Fruit fly (Drosophila melanogaster): ENCODE results near the gene ush.

Gene ush

dm6 chr2L:568030-568429, 92.0 kb downstream of the ush start, which contains the start of the genes Nle and Sf3b1 (continued):
- TF ChIP-seq hth (optimal IDR thresholded peaks at IDR 0.05), result no peak
- peak; percentile 48 for TF ChIP-seq pho (GFP tag; optimal IDR thresholded peaks at IDR 0.05)
- TF ChIP-seq CG17328 (GFP tag; IDR thresholded peaks at IDR 0.05), result 0 out of 2 replicates have a peak, but pooled peaks have one; percentile 2
- TF ChIP-seq BtbVII (GFP tag; optimal IDR thresholded peaks at IDR 0.05), result no peak
- peak; percentile 64 for TF ChIP-seq lilli (GFP tag; optimal IDR thresholded peaks at IDR 0.05)
- peak; percentile 55 for TF ChIP-seq CG3281 (GFP tag; optimal IDR thresholded peaks at IDR 0.05)
- no peak for TF ChIP-seq unpg (GFP tag; optimal IDR thresholded peaks at IDR 0.05)
- peak; percentile 27 for TF ChIP-seq CG16863 (GFP tag; optimal IDR thresholded peaks at IDR 0.05)
- TF ChIP-seq Oli (tag; optimal IDR thresholded peaks at IDR 0.05), result no peak
- TF ChIP-seq ro (GFP tag; IDR thresholded peaks at IDR 0.05), result no peak
- TF ChIP-seq Lim3 (GFP tag; IDR thresholded peaks at IDR 0.05), result no peak
- no peak for TF ChIP-seq trh (GFP tag; optimal IDR thresholded peaks at IDR 0.05)
- TF ChIP-seq zen2 (GFP tag; IDR thresholded peaks at IDR 0.05; ENCODE audit: partially characterized antibody), result peak; percentile 72; the same call in 1 of the 3 replicates
- peak; percentile 46 for TF ChIP-seq Bdp1 (GFP tag; optimal IDR thresholded peaks at IDR 0.05)
- TF ChIP-seq Sox102F (GFP tag; optimal IDR thresholded peaks at IDR 0.05), result no peak
- no peak for TF ChIP-seq CG15601 (tag; optimal IDR thresholded peaks at IDR 0.05)
- TF ChIP-seq CG14441 (GFP tag; IDR thresholded peaks at IDR 0.05), result 0 out of 2 replicates have a peak, but pooled peaks have one; percentile 33
- peak; percentile 53 for TF ChIP-seq CG18011 (GFP tag; optimal IDR thresholded peaks at IDR 0.05)
- no peak for TF ChIP-seq tap (tag; optimal IDR thresholded peaks at IDR 0.05)
- TF ChIP-seq CG2116 (GFP tag; optimal IDR thresholded peaks at IDR 0.05), result peak; percentile 93

- peak; percentile 73 for TF ChIP-seq CG18262 (tag; optimal IDR thresholded peaks at IDR 0.05)
- no peak for TF ChIP-seq CG12769 (tag; optimal IDR thresholded peaks at IDR 0.05)
- peak; percentile 99 for TF ChIP-seq Sry-β (GFP tag; optimal IDR thresholded peaks at IDR 0.05)
- TF ChIP-seq CG12104 (GFP tag; optimal IDR thresholded peaks at IDR 0.05), result peak; percentile 64
- peak; percentile 75 for TF ChIP-seq CG5245 (GFP tag; optimal IDR thresholded peaks at IDR 0.05)
- no peak for TF ChIP-seq h (optimal IDR thresholded peaks at IDR 0.05)
- TF ChIP-seq PHDP (tag; optimal IDR thresholded peaks at IDR 0.05), result no peak
- peak; percentile 79 for TF ChIP-seq klu (GFP tag; IDR thresholded peaks at IDR 0.05)
- TF ChIP-seq CG11398 (GFP tag; optimal IDR thresholded peaks at IDR 0.05), result peak; percentile 54
- TF ChIP-seq tup (GFP tag; optimal IDR thresholded peaks at IDR 0.05), result peak; percentile 88
- TF ChIP-seq CG3407 (GFP tag; optimal IDR thresholded peaks at IDR 0.05), result peak; percentile 67
- peak; percentile 87 for TF ChIP-seq B-H2 (GFP tag; optimal IDR thresholded peaks at IDR 0.05)
- peak; percentile 50 for TF ChIP-seq CG32772 (GFP tag; IDR thresholded peaks at IDR 0.05)
- peak; percentile 80 for TF ChIP-seq Xrp1 (GFP tag; IDR thresholded peaks at IDR 0.05)
- TF ChIP-seq Dad (GFP tag; optimal IDR thresholded peaks at IDR 0.05), result peak; percentile 64
- peak; percentile 59 for TF ChIP-seq CG3995 (GFP tag; optimal IDR thresholded peaks at IDR 0.05)
- peak; percentile 74 for TF ChIP-seq Atf-2 (GFP tag; optimal IDR thresholded peaks at IDR 0.05)
- peak; percentile 68 for TF ChIP-seq wor (GFP tag; IDR thresholded peaks at IDR 0.05)
- TF ChIP-seq hbn (GFP tag; IDR thresholded peaks at IDR 0.05; ENCODE audit: partially characterized antibody), result no peak
- no peak for TF ChIP-seq Hey (tag; optimal IDR thresholded peaks at IDR 0.05)
- peak; percentile 53 for TF ChIP-seq gcm2 (GFP tag; optimal IDR thresholded peaks at IDR 0.05)
- peak; percentile 60 for TF ChIP-seq CG10366 (GFP tag; IDR thresholded peaks at IDR 0.05)
- peak; percentile 83 for TF ChIP-seq CG3281 (GFP tag; optimal IDR thresholded peaks at IDR 0.05)
- peak; percentile 21; the same call in 1 of the 3 replicates for TF ChIP-seq H15 (GFP tag; IDR thresholded peaks at IDR 0.05)
- TF ChIP-seq nom (GFP tag; optimal IDR thresholded peaks at IDR 0.05), result peak; percentile 70
- TF ChIP-seq phol (tag; optimal IDR thresholded peaks at IDR 0.05), result peak; percentile 88
- TF ChIP-seq CG13894 (tag; optimal IDR thresholded peaks at IDR 0.05), result no peak
- peak; percentile 19 for TF ChIP-seq NK7.1 (GFP tag; optimal IDR thresholded peaks at IDR 0.05)
- peak; percentile 49 for TF ChIP-seq CG6654 (GFP tag; optimal IDR thresholded peaks at IDR 0.05)
- TF ChIP-seq CG12155 (GFP tag; optimal IDR thresholded peaks at IDR 0.05), result peak; percentile 86
- no peak for TF ChIP-seq CG4360 (GFP tag; IDR thresholded peaks at IDR 0.05)
- TF ChIP-seq Meics (GFP tag; optimal IDR thresholded peaks at IDR 0.05), result peak; percentile 83
- peak; percentile 56 for TF ChIP-seq ATbp (GFP tag; optimal IDR thresholded peaks at IDR 0.05)
Measured at dm6 chr2L:574226-574625, 98.2 kb downstream of the ush start, which contains the start of the genes Ipk2 and cold. Gene Ipk2, minus strand, starts transcription at chr2L:574264. Gene cold, plus strand, starts transcription at chr2L:574291.

Measured in whole organism, embryonic.